Fruit fly (Drosophila melanogaster) whole organism, prepupa: ENCODE results near the gene Takl2.

Experiments used
- CG10631 ChIP-seq: fragments of 200-800 bp; sonication (Bioruptor generic); optimal IDR thresholded peaks from 2 replicates; lab custom pipeline; 2016; ENCODE audit warnings: missing biosample characterization, missing genetic modification characterization
- CG11294 ChIP-seq: fragments of 200-800 bp; sonication (Bioruptor generic); IDR thresholded peaks from 2 replicates; pipeline ENCODE4 v1.3.6; 2022; ENCODE audit warnings: missing biosample characterization, missing genetic modification characterization
- CG11762 ChIP-seq: fragments of 200-800 bp; sonication (Bioruptor generic); optimal IDR thresholded peaks from 3 replicates; lab custom pipeline; 2016; ENCODE audit warnings: missing biosample characterization, missing genetic modification characterization; ENCODE audit not compliant: insufficient read depth
- CG11902 ChIP-seq: fragments of 200-800 bp; sonication (Bioruptor generic); optimal IDR thresholded peaks from 3 replicates; lab custom pipeline; 2016; ENCODE audit warnings: missing biosample characterization, missing genetic modification characterization
- CG15336 ChIP-seq: fragments of 200-800 bp; sonication (Bioruptor generic); IDR thresholded peaks from 2 replicates; pipeline ENCODE4 v1.3.6; 2022; ENCODE audit warnings: missing biosample characterization, missing genetic modification characterization
- CG16779 ChIP-seq: fragments of 200-800 bp; sonication (Bioruptor generic); optimal IDR thresholded peaks from 3 replicates; lab custom pipeline; 2017; ENCODE audit warnings: missing biosample characterization, mild to moderate bottlenecking, missing genetic modification characterization
- CG31627 ChIP-seq: fragments of 200-800 bp; sonication (Bioruptor generic); optimal IDR thresholded peaks from 3 replicates; lab custom pipeline; 2016; ENCODE audit warnings: missing biosample characterization, missing genetic modification characterization
- CG32006 ChIP-seq: fragments of 200-800 bp; sonication (Bioruptor generic); optimal IDR thresholded peaks from 3 replicates; lab custom pipeline; 2017; ENCODE audit warnings: missing biosample characterization, mild to moderate bottlenecking, missing genetic modification characterization
- CG34406 ChIP-seq: fragments of 200-800 bp; sonication (Bioruptor generic); optimal IDR thresholded peaks from 3 replicates; lab custom pipeline; 2016; ENCODE audit warnings: missing biosample characterization, missing genetic modification characterization
- CG3919 ChIP-seq: fragments of 200-800 bp; sonication (Bioruptor generic); optimal IDR thresholded peaks from 3 replicates; lab custom pipeline; 2016; ENCODE audit warnings: missing biosample characterization, missing genetic modification characterization
- CG4318 ChIP-seq: fragments of 200-800 bp; sonication (Bioruptor generic); optimal IDR thresholded peaks from 3 replicates; lab custom pipeline; 2017; ENCODE audit warnings: missing biosample characterization, mild to moderate bottlenecking, missing genetic modification characterization
- CG6163 ChIP-seq: fragments of 200-800 bp; sonication (Bioruptor generic); IDR thresholded peaks from 3 replicates; pipeline ENCODE4 v1.3.6; 2022; ENCODE audit warnings: missing biosample characterization, missing genetic modification characterization
- CG6276 ChIP-seq: fragments of 200-800 bp; sonication (Bioruptor generic); optimal IDR thresholded peaks from 2 replicates; lab custom pipeline; 2017; ENCODE audit warnings: missing biosample characterization, mild to moderate bottlenecking, missing genetic modification characterization
- CG6854 ChIP-seq: fragments of 200-800 bp; sonication (Bioruptor generic); optimal IDR thresholded peaks from 2 replicates; lab custom pipeline; 2017; ENCODE audit warnings: missing biosample characterization, mild to moderate bottlenecking, missing genetic modification characterization
- CG8119 ChIP-seq: fragments of 200-800 bp; sonication (Bioruptor generic); IDR thresholded peaks from 3 replicates; pipeline ENCODE4 v1.3.6; 2022; ENCODE audit warnings: missing biosample characterization, missing genetic modification characterization
- CG8632 ChIP-seq: fragments of 200-800 bp; sonication (Bioruptor generic); optimal IDR thresholded peaks from 3 replicates; lab custom pipeline; 2016; ENCODE audit warnings: missing biosample characterization, missing genetic modification characterization
- Eip75B ChIP-seq: fragments of 200-800 bp; sonication (Bioruptor generic); optimal IDR thresholded peaks from 3 replicates; lab custom pipeline; 2016; ENCODE audit warnings: missing biosample characterization, missing genetic modification characterization
- Eip78C ChIP-seq: fragments of 200-800 bp; sonication (Bioruptor generic); peaks from one replicate; lab custom pipeline; 2016; ENCODE audit warnings: missing biosample characterization, missing genetic modification characterization
- Eip93F ChIP-seq: fragments of 200-800 bp; sonication (Bioruptor generic); optimal IDR thresholded peaks from 2 replicates; lab custom pipeline; 2016; ENCODE audit warnings: missing biosample characterization, mild to moderate bottlenecking, missing genetic modification characterization
- Ets21C ChIP-seq: fragments of 200-800 bp; sonication (Bioruptor generic); optimal IDR thresholded peaks from 3 replicates; lab custom pipeline; 2016; ENCODE audit warnings: missing biosample characterization, missing genetic modification characterization
- Ets96B ChIP-seq: fragments of 200-800 bp; optimal IDR thresholded peaks from 2 replicates; lab custom pipeline; 2019; ENCODE audit warnings: missing biosample characterization, mild to moderate bottlenecking, missing genetic modification characterization, moderate library complexity
- Hr38 ChIP-seq: sonication (Bioruptor generic); optimal IDR thresholded peaks from 2 replicates; lab custom pipeline; 2016; ENCODE audit warnings: missing biosample characterization, missing genetic modification characterization
- Hr39 ChIP-seq: fragments of 200-800 bp; sonication (Bioruptor generic); optimal IDR thresholded peaks from 2 replicates; lab custom pipeline; 2016; ENCODE audit warnings: missing biosample characterization, missing genetic modification characterization
- Hr4 ChIP-seq: fragments of 200-800 bp; sonication (Bioruptor generic); optimal IDR thresholded peaks from 3 replicates; lab custom pipeline; 2016; ENCODE audit warnings: missing biosample characterization, missing genetic modification characterization
- Sox15 ChIP-seq: fragments of 200-800 bp; sonication (Bioruptor generic); optimal IDR thresholded peaks from 3 replicates; lab custom pipeline; 2016; ENCODE audit warnings: missing biosample characterization, missing genetic modification characterization
- achi ChIP-seq: fragments of 200-800 bp; sonication (Bioruptor generic); optimal IDR thresholded peaks from 3 replicates; lab custom pipeline; 2016; ENCODE audit warnings: missing biosample characterization, missing genetic modification characterization
- acj6 ChIP-seq: fragments of 200-800 bp; sonication (Bioruptor generic); optimal IDR thresholded peaks from 3 replicates; lab custom pipeline; 2016; ENCODE audit warnings: missing biosample characterization, missing genetic modification characterization
- cyc ChIP-seq: fragments of 200-800 bp; sonication (Bioruptor generic); optimal IDR thresholded peaks from 3 replicates; lab custom pipeline; 2016; ENCODE audit warnings: missing biosample characterization, missing genetic modification characterization
- dac ChIP-seq: fragments of 200-800 bp; sonication (Bioruptor generic); optimal IDR thresholded peaks from 2 replicates; lab custom pipeline; 2017; ENCODE audit warnings: missing biosample characterization, mild to moderate bottlenecking, missing genetic modification characterization
- dsx ChIP-seq: fragments of 200-800 bp; optimal IDR thresholded peaks from 3 replicates; lab custom pipeline; 2019; ENCODE audit warnings: missing biosample characterization, mild to moderate bottlenecking, missing genetic modification characterization, moderate library complexity; ENCODE audit not compliant: poor library complexity, severe bottlenecking
- esn ChIP-seq: fragments of 200-800 bp; sonication (Bioruptor generic); optimal IDR thresholded peaks from 2 replicates; lab custom pipeline; 2016; ENCODE audit warnings: missing biosample characterization, mild to moderate bottlenecking, missing genetic modification characterization, moderate library complexity
- fd59A ChIP-seq: fragments of 200-800 bp; sonication (Bioruptor generic); optimal IDR thresholded peaks from 2 replicates; lab custom pipeline; 2017; ENCODE audit warnings: missing biosample characterization, mild to moderate bottlenecking, missing genetic modification characterization, missing genetic modification reagents
- fd85E ChIP-seq: fragments of 200-800 bp; sonication (Bioruptor generic); optimal IDR thresholded peaks from 3 replicates; lab custom pipeline; 2016; ENCODE audit warnings: missing biosample characterization, missing genetic modification characterization
- fkh ChIP-seq: fragments of 200-800 bp; sonication (Bioruptor generic); optimal IDR thresholded peaks from 3 replicates; lab custom pipeline; 2017; ENCODE audit warnings: missing biosample characterization, mild to moderate bottlenecking, missing genetic modification characterization, moderate library complexity
- ss ChIP-seq, 2 experiments: fragments of 200-800 bp; sonication (Bioruptor generic); optimal IDR thresholded peaks; 2 replicates in 1 of 2; 3 replicates in 1 of 2; lab custom pipeline; 2017 to 2018; ENCODE audit warnings: mild to moderate bottlenecking in 2 of 2, missing biosample characterization in 2 of 2, missing genetic modification characterization in 2 of 2, moderate library complexity in 1 of 2
- svp ChIP-seq: fragments of 200-800 bp; sonication (Bioruptor generic); peaks from one replicate; lab custom pipeline; 2016; ENCODE audit warnings: missing biosample characterization, missing genetic modification characterization
- topi ChIP-seq: fragments of 200-800 bp; sonication (Bioruptor generic); optimal IDR thresholded peaks from 3 replicates; lab custom pipeline; 2016; ENCODE audit warnings: missing biosample characterization, missing genetic modification characterization
- vri ChIP-seq: fragments of 200-800 bp; sonication (Bioruptor generic); optimal IDR thresholded peaks from 3 replicates; lab custom pipeline; 2016; ENCODE audit warnings: missing biosample characterization, mild to moderate bottlenecking, missing genetic modification characterization

Takl2 gene

DNA sequence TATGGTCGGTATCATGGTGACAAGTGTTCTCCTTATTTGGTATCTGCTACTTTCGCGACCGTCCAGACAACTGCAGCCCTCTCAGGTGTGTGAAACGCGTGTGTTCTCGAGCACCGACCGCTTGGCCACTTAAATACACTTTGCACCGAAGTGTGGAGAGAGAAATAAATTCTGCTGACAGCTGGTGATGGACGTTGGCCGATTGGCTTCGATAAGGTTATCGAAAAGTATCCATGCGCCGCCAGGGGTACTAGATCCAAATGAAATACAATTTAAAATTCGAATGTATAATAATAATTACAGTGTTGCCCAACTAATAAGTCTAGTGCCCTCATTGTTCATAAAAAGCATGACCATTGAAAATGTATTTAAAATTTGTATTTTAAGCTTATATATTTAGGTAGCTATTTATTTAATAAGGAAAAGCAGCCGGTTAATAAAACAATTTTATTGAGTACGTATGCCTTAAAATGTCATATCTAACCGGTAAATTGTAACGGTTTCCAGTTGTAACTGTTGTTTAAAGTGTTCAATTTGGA is 47.2 kb downstream of the Takl2 start, which contains the start of the genes Gclm and CG17625 (continued):
- TF ChIP-seq CG10631 (GFP tag; lab: Kevin White, UChicago) (peak; percentile 50), CG11294 (GFP tag; lab: Robert Waterston, UW) (no peak), CG16779 (tag; lab: Kevin White, UChicago) (no peak), CG15336 (GFP tag; lab: Robert Waterston, UW) (no peak; the same call in 1 of the 2 replicates), Eip93F (peak; percentile 42), cyc (GFP tag; lab: Kevin White, UChicago) (peak; percentile 36), Hr38 (GFP tag; lab: Kevin White, UChicago) (no peak), Ets96B (tag; lab: Kevin White, UChicago) (peak; percentile 14), CG6276 (GFP tag; lab: Kevin White, UChicago) (no peak), svp (peak; percentile 81), fd59A (GFP tag; lab: Kevin White, UChicago) (no peak), CG34406 (GFP tag; lab: Kevin White, UChicago) (peak; percentile 36)

DNA sequence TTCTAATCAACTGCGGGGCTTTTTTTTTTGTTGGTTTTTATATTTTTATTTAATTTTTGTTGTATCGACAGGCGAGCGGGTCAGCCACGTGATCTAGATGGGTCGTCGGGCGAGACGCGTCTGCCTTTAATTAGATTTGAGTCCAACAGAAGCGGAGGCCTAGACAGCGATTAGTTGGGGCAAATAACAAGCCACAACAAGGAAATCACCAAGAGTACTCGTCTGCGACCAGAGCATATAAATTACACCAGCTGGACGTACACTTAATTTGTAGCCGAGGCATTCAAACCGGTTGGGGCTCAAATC is 48.8 kb downstream of the Takl2 start:
- TF ChIP-seq Sox15 (GFP tag; lab: Kevin White, UChicago) (no peak), cyc (GFP tag; lab: Kevin White, UChicago) (no peak), CG8632 (GFP tag; lab: Kevin White, UChicago) (no peak), CG16779 (tag; lab: Kevin White, UChicago) (no peak), CG8119 (no peak), dsx (GFP tag; lab: Kevin White, UChicago) (no peak), Ets96B (tag; lab: Kevin White, UChicago) (no peak), CG11762 (GFP tag; lab: Kevin White, UChicago) (no peak), topi (GFP tag; lab: Kevin White, UChicago) (no peak), Eip75B (GFP tag; lab: Kevin White, UChicago) (no peak), ss (GFP tag; optimal IDR thresholded peaks at IDR 0.05; lab: Kevin White, UChicago) (no peak)

DNA sequence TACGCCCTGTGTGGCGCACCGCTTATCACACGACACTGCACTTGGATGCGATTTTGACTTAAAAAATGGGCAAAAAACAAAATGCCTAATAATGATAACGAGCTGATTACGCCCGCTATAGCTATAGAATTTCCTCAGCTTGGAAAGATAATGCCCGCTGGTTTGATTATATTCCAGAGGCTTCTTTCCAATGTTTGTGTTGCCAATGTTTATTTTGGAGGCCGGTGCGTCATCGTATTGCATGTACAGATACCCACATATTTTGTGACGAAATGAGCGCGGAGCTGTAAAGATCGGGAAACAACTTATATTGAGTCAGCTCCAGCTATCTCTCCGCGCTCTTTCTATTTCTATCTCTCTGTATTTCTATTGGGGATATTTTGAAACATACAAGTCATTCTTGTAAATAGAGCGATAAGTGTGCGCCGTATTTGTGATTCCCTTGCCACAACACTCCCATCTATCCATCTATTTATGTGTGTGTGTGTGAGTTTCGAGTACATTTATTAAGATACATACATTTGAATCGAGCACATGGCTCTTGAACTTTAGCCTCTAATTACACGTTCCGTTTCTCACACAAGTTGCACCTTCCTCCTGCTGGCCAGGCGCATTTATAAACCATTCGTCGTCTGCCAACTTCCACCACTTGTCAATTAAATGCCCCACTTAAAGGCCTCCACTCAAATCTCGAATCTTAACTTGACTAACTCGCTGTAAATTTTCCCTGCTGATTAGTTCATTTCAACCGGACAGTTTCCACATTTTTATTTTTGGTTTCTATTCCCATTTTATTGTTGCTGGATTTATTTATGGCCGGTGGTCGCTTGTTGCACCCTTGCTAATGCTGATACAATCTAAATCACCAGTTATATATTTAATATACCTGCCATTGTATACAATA is 49.4 kb downstream of the Takl2 start:
- TF ChIP-seq Ets21C = no peak
- no peak for TF ChIP-seq CG4318 (GFP tag; lab: Kevin White, UChicago)
- peak; percentile 51 for TF ChIP-seq Eip78C (GFP tag; lab: Kevin White, UChicago)
- no peak for TF ChIP-seq achi
- TF ChIP-seq svp = peak; percentile 59
- no peak for TF ChIP-seq Ets96B (tag; lab: Kevin White, UChicago)
- no peak for TF ChIP-seq dac (GFP tag; lab: Kevin White, UChicago)
- TF ChIP-seq vri (GFP tag; lab: Kevin White, UChicago) = peak; percentile 73
- TF ChIP-seq topi (GFP tag; lab: Kevin White, UChicago) = no peak
- no peak for TF ChIP-seq CG31627 (GFP tag; lab: Kevin White, UChicago)
- no peak for TF ChIP-seq CG32006 (GFP tag; lab: Kevin White, UChicago)
- no peak for TF ChIP-seq CG6163 (GFP tag; lab: Robert Waterston, UW)
- TF ChIP-seq fkh (GFP tag; lab: Kevin White, UChicago) = peak; percentile 80
- peak in 1 of 2 experiments; percentile 43 for TF ChIP-seq ss (GFP tag; optimal IDR thresholded peaks at IDR 0.05; lab: Kevin White, UChicago)
- TF ChIP-seq CG6276 (GFP tag; lab: Kevin White, UChicago) = no peak
- TF ChIP-seq CG6854 = peak; percentile 47
- no peak for TF ChIP-seq acj6 (GFP tag; lab: Kevin White, UChicago)
- TF ChIP-seq Eip93F = peak; percentile 58
- TF ChIP-seq CG15336 (GFP tag; lab: Robert Waterston, UW) = no peak
- no peak for TF ChIP-seq esn (GFP tag; lab: Kevin White, UChicago)
- TF ChIP-seq CG11902 (GFP tag; lab: Kevin White, UChicago) = no peak
- no peak for TF ChIP-seq CG3919 (GFP tag; lab: Kevin White, UChicago)
- TF ChIP-seq Eip75B (GFP tag; lab: Kevin White, UChicago) = no peak
- TF ChIP-seq CG10631 (GFP tag; lab: Kevin White, UChicago) = no peak
- no peak for TF ChIP-seq fd85E (GFP tag; lab: Kevin White, UChicago)
- TF ChIP-seq Hr39 (GFP tag; lab: Kevin White, UChicago) = no peak
- TF ChIP-seq fd59A (GFP tag; lab: Kevin White, UChicago) = no peak
- no peak for TF ChIP-seq Hr4
- TF ChIP-seq CG11762 (GFP tag; lab: Kevin White, UChicago) = no peak
- TF ChIP-seq, all 60 proteins: peak for 7
